Fruit fly (Drosophila melanogaster): ENCODE data around the gene CG45060.

CG45060 gene

dm6 chrX:9892834-9893233, 24.5 kb upstream of the CG45060 start:
- TF ChIP-seq net (GFP tag; optimal IDR thresholded peaks at IDR 0.05) (peak; percentile 6), CG8632 (GFP tag; optimal IDR thresholded peaks at IDR 0.05) (peak; percentile 21), Hr38 (GFP tag; optimal IDR thresholded peaks at IDR 0.05) (no peak), pdm3 (GFP tag; optimal IDR thresholded peaks at IDR 0.05) (peak; percentile 59), CG3032 (tag; optimal IDR thresholded peaks at IDR 0.05) (peak; percentile 4), CG6808 (GFP tag; optimal IDR thresholded peaks at IDR 0.05) (no peak), spab (GFP tag; optimal IDR thresholded peaks at IDR 0.05) (no peak), CG16779 (tag; optimal IDR thresholded peaks at IDR 0.05) (no peak), Eip75B (GFP tag; optimal IDR thresholded peaks at IDR 0.05) (peak; percentile 40), Sox14 (GFP tag; optimal IDR thresholded peaks at IDR 0.05) (peak; percentile 53), Ets21C (GFP tag; optimal IDR thresholded peaks at IDR 0.05) (peak; percentile 65), Hr39 (GFP tag; optimal IDR thresholded peaks at IDR 0.05) (peak; percentile 80), CG10669 (GFP tag; optimal IDR thresholded peaks at IDR 0.05) (no peak), CG8319 (GFP tag; optimal IDR thresholded peaks at IDR 0.05) (peak; percentile 35), Sox102F (GFP tag; optimal IDR thresholded peaks at IDR 0.05) (peak; percentile 76), CG6163 (GFP tag; IDR thresholded peaks at IDR 0.05) (peak; percentile 65; the same call in 2 of the 3 replicates), Ets96B (tag; optimal IDR thresholded peaks at IDR 0.05) (no peak), lz (GFP tag; optimal IDR thresholded peaks at IDR 0.05) (peak; percentile 72), CG10631 (GFP tag; optimal IDR thresholded peaks at IDR 0.05) (peak; percentile 12), fd85E (GFP tag; optimal IDR thresholded peaks at IDR 0.05) (no peak), CG34406 (GFP tag; optimal IDR thresholded peaks at IDR 0.05) (peak; percentile 44), dsx (GFP tag; optimal IDR thresholded peaks at IDR 0.05; ENCODE audit: poor library complexity, severe bottlenecking) (no peak), esn (GFP tag; optimal IDR thresholded peaks at IDR 0.05) (peak; percentile 71), Hr4 (GFP tag; optimal IDR thresholded peaks at IDR 0.05) (peak; percentile 42), CG6792 (GFP tag; optimal IDR thresholded peaks at IDR 0.05) (peak; percentile 60), CG1621 (tag; optimal IDR thresholded peaks at IDR 0.05) (no peak), CG3919 (GFP tag; optimal IDR thresholded peaks at IDR 0.05) (peak; percentile 58), CG11294 (GFP tag; IDR thresholded peaks at IDR 0.05) (no peak), CG6276 (GFP tag; optimal IDR thresholded peaks at IDR 0.05) (no peak), CG11762 (GFP tag; optimal IDR thresholded peaks at IDR 0.05; ENCODE audit: insufficient read depth) (peak; percentile 14), Gug (GFP tag; IDR thresholded peaks at IDR 0.05) (no peak), CG9139 (GFP tag; optimal IDR thresholded peaks at IDR 0.05) (no peak), Lpt (GFP tag; optimal IDR thresholded peaks at IDR 0.05) (no peak), fd59A (GFP tag; optimal IDR thresholded peaks at IDR 0.05) (no peak), achi (GFP tag; optimal IDR thresholded peaks at IDR 0.05) (peak; percentile 41), Smox (GFP tag; optimal IDR thresholded peaks at IDR 0.05) (peak; percentile 69), salr (GFP tag; optimal IDR thresholded peaks at IDR 0.05) (no peak), CG8119 (GFP tag; IDR thresholded peaks at IDR 0.05) (0 out of 3 replicates have a peak, but pooled peaks have one; percentile 17), Blimp-1 (GFP tag; optimal IDR thresholded peaks at IDR 0.05) (peak; percentile 10), acj6 (GFP tag; optimal IDR thresholded peaks at IDR 0.05) (peak; percentile 51), dac (GFP tag; optimal IDR thresholded peaks at IDR 0.05) (no peak), CG11902 (GFP tag; optimal IDR thresholded peaks at IDR 0.05) (peak; percentile 50), cyc (GFP tag; optimal IDR thresholded peaks at IDR 0.05) (peak; percentile 75), Eip78C (GFP tag) (peak; percentile 72), eg (GFP tag; IDR thresholded peaks at IDR 0.05) (0 out of 3 replicates have a peak, but pooled peaks have one; percentile 33), Eip93F (GFP tag; optimal IDR thresholded peaks at IDR 0.05) (no peak), vri (GFP tag; optimal IDR thresholded peaks at IDR 0.05) (peak; percentile 54), ss (GFP tag; optimal IDR thresholded peaks at IDR 0.05) (no peak), CG32006 (GFP tag; optimal IDR thresholded peaks at IDR 0.05) (peak; percentile 37), Met (GFP tag; optimal IDR thresholded peaks at IDR 0.05) (peak; percentile 74), fkh (GFP tag; optimal IDR thresholded peaks at IDR 0.05) (no peak), OdsH (GFP tag; optimal IDR thresholded peaks at IDR 0.05) (peak; percentile 48)

Data from whole organism, prepupa.